Worm (Caenorhabditis elegans) whole organism, mixed stage, embryonic: ENCODE results near the gene cest-5.1.
"Not testable (repeated sequence)": the region's sequence is repeated elsewhere in the genome, so short reads cannot be mapped to it uniquely, and the experiment has no call there.

Experiments
- bed-3 ChIP-seq: fragments of 200-800 bp; sonication (Bioruptor generic); optimal IDR thresholded peaks from 3 replicates; lab custom pipeline; 2018; ENCODE audit warnings: mild to moderate bottlenecking, missing genetic modification characterization, moderate library complexity, missing compliant biosample characterization
- blmp-1 ChIP-seq: fragments of 150-350 bp; optimal IDR thresholded peaks from 2 replicates; lab custom pipeline; 2014; ENCODE audit warnings: missing biosample characterization, missing genetic modification characterization
- ceh-39 ChIP-seq: fragments of 150-350 bp; optimal IDR thresholded peaks from 2 replicates; lab custom pipeline; 2014; ENCODE audit warnings: missing biosample characterization, missing genetic modification characterization
- ceh-43 ChIP-seq: fragments of 200-800 bp; sonication (Bioruptor generic); optimal IDR thresholded peaks from 2 replicates; lab custom pipeline; 2018; ENCODE audit warnings: mild to moderate bottlenecking, missing genetic modification characterization, moderate library complexity, missing compliant biosample characterization
- ceh-83 ChIP-seq: fragments of 200-800 bp; sonication (Bioruptor generic); optimal IDR thresholded peaks from 2 replicates; lab custom pipeline; 2018; ENCODE audit warnings: mild to moderate bottlenecking, missing genetic modification characterization, missing compliant biosample characterization
- ces-1 ChIP-seq: fragments of 150-350 bp; optimal IDR thresholded peaks from 2 replicates; lab custom pipeline; 2014; ENCODE audit warnings: missing biosample characterization, missing genetic modification reagents, missing genetic modification characterization
- cnd-1 ChIP-seq: fragments of 200-800 bp; sonication (Bioruptor generic); optimal IDR thresholded peaks from 2 replicates; lab custom pipeline; 2018; ENCODE audit warnings: mild to moderate bottlenecking, missing genetic modification characterization, missing compliant biosample characterization
- drap-1 ChIP-seq: fragments of 200-800 bp; sonication (Bioruptor generic); optimal IDR thresholded peaks from 3 replicates; lab custom pipeline; 2018; ENCODE audit warnings: mild to moderate bottlenecking, missing genetic modification characterization, missing compliant biosample characterization
- elt-1 ChIP-seq: sonication (generic microtip); optimal IDR thresholded peaks from 2 replicates; lab custom pipeline; 2017; ENCODE audit warnings: missing genetic modification characterization, mild to moderate bottlenecking, missing compliant biosample characterization, antibody characterized with exemption, moderate library complexity, borderline replicate concordance; ENCODE audit not compliant: insufficient read depth
- elt-3 ChIP-seq: fragments of 150-350 bp; optimal IDR thresholded peaks from 2 replicates; lab custom pipeline; 2014; ENCODE audit warnings: missing biosample characterization, missing genetic modification characterization
- flh-1 ChIP-seq: fragments of 200-800 bp; sonication (Bioruptor generic); optimal IDR thresholded peaks from 2 replicates; lab custom pipeline; 2018; ENCODE audit warnings: mild to moderate bottlenecking, missing genetic modification characterization, moderate library complexity, missing compliant biosample characterization
- ham-2 ChIP-seq: fragments of 200-800 bp; sonication (Bioruptor generic); optimal IDR thresholded peaks from 2 replicates; lab custom pipeline; 2018; ENCODE audit warnings: mild to moderate bottlenecking, missing genetic modification characterization, missing compliant biosample characterization
- hlh-1 ChIP-seq: fragments of 150-350 bp; optimal IDR thresholded peaks from 2 replicates; lab custom pipeline; 2014; ENCODE audit warnings: missing biosample characterization, missing genetic modification reagents, missing genetic modification characterization
- lin-13 ChIP-seq: fragments of 150-350 bp; optimal IDR thresholded peaks from 2 replicates; lab custom pipeline; 2014; ENCODE audit warnings: missing biosample characterization, missing genetic modification characterization
- lin-32 ChIP-seq: fragments of 200-800 bp; sonication (Bioruptor generic); optimal IDR thresholded peaks from 2 replicates; lab custom pipeline; 2018; ENCODE audit warnings: mild to moderate bottlenecking, missing genetic modification characterization, missing compliant biosample characterization
- lsy-2 ChIP-seq: fragments of 150-350 bp; optimal IDR thresholded peaks from 2 replicates; lab custom pipeline; 2014; ENCODE audit warnings: missing biosample characterization, missing genetic modification characterization
- mab-5 ChIP-seq: fragments of 150-350 bp; optimal IDR thresholded peaks from 2 replicates; lab custom pipeline; 2014; ENCODE audit warnings: missing biosample characterization, missing genetic modification characterization
- mep-1 ChIP-seq: fragments of 150-350 bp; optimal IDR thresholded peaks from 2 replicates; lab custom pipeline; 2017; ENCODE audit warnings: missing biosample characterization, missing genetic modification reagents, missing genetic modification characterization, inconsistent platforms
- mls-2 ChIP-seq: sonication (generic microtip); optimal IDR thresholded peaks from 2 replicates; lab custom pipeline; 2016; ENCODE audit warnings: mild to moderate bottlenecking, missing genetic modification characterization, moderate library complexity, missing compliant biosample characterization
- nhr-12 ChIP-seq: fragments of 150-350 bp; optimal IDR thresholded peaks from 2 replicates; lab custom pipeline; 2014; ENCODE audit warnings: missing biosample characterization, missing genetic modification characterization
- nhr-2 ChIP-seq: fragments of 150-350 bp; optimal IDR thresholded peaks from 2 replicates; lab custom pipeline; 2014; ENCODE audit warnings: missing biosample characterization, missing genetic modification characterization
- nhr-237 ChIP-seq: fragments of 150-350 bp; optimal IDR thresholded peaks from 2 replicates; lab custom pipeline; 2014; ENCODE audit warnings: missing biosample characterization, missing genetic modification characterization
- nhr-28 ChIP-seq: fragments of 150-350 bp; optimal IDR thresholded peaks from 2 replicates; lab custom pipeline; 2014; ENCODE audit warnings: missing biosample characterization, missing genetic modification characterization
- nhr-76 ChIP-seq: sonication (generic microtip); optimal IDR thresholded peaks from 2 replicates; lab custom pipeline; 2017; ENCODE audit warnings: missing biosample characterization, missing genetic modification characterization
- pha-4 ChIP-seq: fragments of 150-350 bp; optimal IDR thresholded peaks from 2 replicates; lab custom pipeline; 2018; ENCODE audit warnings: missing biosample characterization, missing genetic modification reagents, missing genetic modification characterization
- sem-2 ChIP-seq: fragments of 200-800 bp; sonication (Bioruptor generic); optimal IDR thresholded peaks from 2 replicates; lab custom pipeline; 2018; ENCODE audit warnings: mild to moderate bottlenecking, missing genetic modification characterization, missing compliant biosample characterization
- snpc-4 ChIP-seq: fragments of 150-350 bp; optimal IDR thresholded peaks from 2 replicates; lab custom pipeline; 2014; ENCODE audit warnings: missing biosample characterization, missing genetic modification characterization
- sptf-1 ChIP-seq: sonication (generic microtip); optimal IDR thresholded peaks from 2 replicates; lab custom pipeline; 2017; ENCODE audit warnings: mild to moderate bottlenecking, missing genetic modification characterization, moderate library complexity, missing compliant biosample characterization
- tbx-8 ChIP-seq: fragments of 200-800 bp; sonication (Bioruptor generic); optimal IDR thresholded peaks from 2 replicates; lab custom pipeline; 2018; ENCODE audit warnings: mild to moderate bottlenecking, missing genetic modification characterization, moderate library complexity, missing compliant biosample characterization
- unc-120 ChIP-seq: sonication (generic microtip); optimal IDR thresholded peaks from 2 replicates; lab custom pipeline; 2017; ENCODE audit warnings: missing genetic modification characterization, missing compliant biosample characterization; ENCODE audit not compliant: poor library complexity, severe bottlenecking
- unc-39 ChIP-seq: fragments of 150-350 bp; optimal IDR thresholded peaks from 2 replicates; lab custom pipeline; 2014; ENCODE audit warnings: missing biosample characterization, missing genetic modification characterization
- unc-62 ChIP-seq: fragments of 150-350 bp; optimal IDR thresholded peaks from 2 replicates; lab custom pipeline; 2014; ENCODE audit warnings: missing biosample characterization, missing genetic modification reagents, missing genetic modification characterization
- zip-8 ChIP-seq: fragments of 150-350 bp; optimal IDR thresholded peaks from 2 replicates; lab custom pipeline; 2014; ENCODE audit warnings: missing biosample characterization, missing genetic modification characterization
- ztf-11 ChIP-seq: fragments of 150-350 bp; optimal IDR thresholded peaks from 2 replicates; lab custom pipeline; 2014; ENCODE audit warnings: missing biosample characterization, missing genetic modification characterization

The cest-5.1 gene

ce11 chrIV:6594871-6595270 lies 36.7 kb downstream of the cest-5.1 start, which contains the start of gene nspb-3:
Gene nspb-3 (minus strand): TSS chrIV:6594971.
- TF ChIP-seq snpc-4 (tag; lab: Kevin White, UChicago); ceh-83 (GFP tag; lab: Kevin White, UChicago); mep-1 (tag; lab: Kevin White, UChicago): not testable (repeated sequence)

ce11 chrIV:6591010-6591746 lies 40.4 kb downstream of the cest-5.1 start, which contains the start of the genes nspb-1 and nspb-2:
Gene nspb-1 (minus strand): TSS chrIV:6591110.
Gene nspb-2 (plus strand): TSS chrIV:6591696.
- TF ChIP-seq ceh-43 (GFP tag; lab: Kevin White, UChicago); tbx-8; nhr-12 (tag; lab: Kevin White, UChicago): not testable (repeated sequence)

ce11 chrIV:6590029-6590428 lies 41.5 kb downstream of the cest-5.1 start, which contains the start of the genes lec-11 and irld-7:
Gene lec-11 (minus strand): TSS chrIV:6590154.
Gene irld-7 (plus strand): TSS chrIV:6590360.
- TF ChIP-seq mep-1 (tag; lab: Kevin White, UChicago): no peak
- no peak for TF ChIP-seq ceh-43 (GFP tag; lab: Kevin White, UChicago)
- TF ChIP-seq lsy-2 (tag; lab: Kevin White, UChicago): no peak
- TF ChIP-seq lin-13 (tag; lab: Kevin White, UChicago): no peak
- TF ChIP-seq, all 35 proteins: peak for 0

- TF ChIP-seq ces-1 (GFP tag; lab: Kevin White, UChicago) (no peak), blmp-1 (tag; lab: Kevin White, UChicago) (no peak), mab-5 (no peak), sem-2 (GFP tag; lab: Kevin White, UChicago) (no peak), drap-1 (GFP tag; lab: Kevin White, UChicago) (no peak), unc-120 (tag; lab: Kevin White, UChicago) (no peak), pha-4 (tag; lab: Kevin White, UChicago) (no peak), unc-39 (tag; lab: Kevin White, UChicago) (no peak), elt-3 (tag; lab: Kevin White, UChicago) (no peak), lin-32 (GFP tag; lab: Kevin White, UChicago) (no peak), zip-8 (no peak), nhr-12 (tag; lab: Kevin White, UChicago) (no peak), sptf-1 (tag; lab: Kevin White, UChicago) (no peak), nhr-2 (tag; lab: Kevin White, UChicago) (no peak)
Observed at ce11 chrIV:6588080-6588613, 43.4 kb downstream of the cest-5.1 start.

- TF ChIP-seq sem-2 (GFP tag; lab: Kevin White, UChicago) (no peak), pha-4 (tag; lab: Kevin White, UChicago) (peak; percentile 64), tbx-8 (no peak), mab-5 (no peak), lin-32 (GFP tag; lab: Kevin White, UChicago) (no peak), ces-1 (GFP tag; lab: Kevin White, UChicago) (peak; percentile 75), hlh-1 (tag; lab: Kevin White, UChicago) (peak; percentile 25), mls-2 (no peak), nhr-76 (tag; lab: Kevin White, UChicago) (no peak), ceh-43 (GFP tag; lab: Kevin White, UChicago) (no peak), mep-1 (tag; lab: Kevin White, UChicago) (peak; percentile 95), drap-1 (GFP tag; lab: Kevin White, UChicago) (no peak), elt-3 (tag; lab: Kevin White, UChicago) (no peak), lsy-2 (tag; lab: Kevin White, UChicago) (peak; percentile 78), ceh-39 (tag; lab: Kevin White, UChicago) (peak; percentile 73), zip-8 (no peak), sptf-1 (tag; lab: Kevin White, UChicago) (no peak), ztf-11 (no peak), nhr-237 (tag; lab: Kevin White, UChicago) (peak; percentile 78), unc-120 (tag; lab: Kevin White, UChicago) (peak; percentile 55), nhr-12 (tag; lab: Kevin White, UChicago) (no peak), ceh-83 (GFP tag; lab: Kevin White, UChicago) (no peak), unc-62 (GFP tag; lab: Kevin White, UChicago) (no peak), ham-2 (GFP tag; lab: Kevin White, UChicago) (no peak), bed-3 (GFP tag; lab: Kevin White, UChicago) (no peak), cnd-1 (tag; lab: Kevin White, UChicago) (no peak), elt-1 (tag; lab: Kevin White, UChicago) (no peak), lin-13 (tag; lab: Kevin White, UChicago) (peak; percentile 68), flh-1 (GFP tag; lab: Kevin White, UChicago) (no peak), nhr-28 (tag; lab: Kevin White, UChicago) (no peak)
- TF ChIP-seq, all 35 proteins: peak for 9
Observed at ce11 chrIV:6585397-6585921, 46.1 kb downstream of the cest-5.1 start, which contains the start of the genes F38A5.2 and dnj-11. Gene F38A5.2 (minus strand): TSS chrIV:6585400. Gene dnj-11 (plus strand): TSS chrIV:6585871.
